Worm (Caenorhabditis elegans): ENCODE results near the gene rnr-2.

Gene rnr-2

DNA sequence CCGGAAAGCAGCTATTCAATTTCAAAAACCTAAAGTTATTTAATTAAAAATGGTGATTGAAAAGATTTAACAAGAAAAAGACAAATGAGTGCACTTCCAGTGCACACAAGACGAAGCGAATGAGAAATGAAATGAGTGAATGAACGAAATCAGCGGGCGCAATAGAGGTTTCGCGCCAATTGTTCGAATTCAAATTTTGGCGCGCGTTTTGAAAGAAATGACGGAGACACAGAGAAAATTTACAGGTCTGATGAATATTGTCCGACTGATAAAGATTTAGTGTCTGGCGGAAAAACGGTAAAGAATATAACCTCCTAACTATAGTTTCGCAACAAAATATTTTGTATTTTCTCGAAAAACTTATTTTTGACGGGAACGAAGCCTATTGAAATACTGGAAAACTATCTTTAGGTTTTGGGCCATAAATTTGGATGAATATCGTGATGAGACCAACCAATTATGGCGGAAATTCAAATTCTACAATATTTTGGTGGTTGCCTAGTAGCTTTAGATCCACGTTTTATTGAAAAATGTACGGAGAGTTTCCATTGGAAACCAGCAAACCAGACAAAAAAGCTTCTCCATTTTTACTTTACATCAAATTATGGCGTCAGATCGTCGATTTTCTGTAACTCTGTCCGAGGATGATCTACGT is 847 bp upstream of the rnr-2 start, which contains the start of gene C03C10.7:
C03C10.7 (plus strand) TSS at position 605 of the 655 bp plus-strand sequence.
- TF ChIP-seq T22C8.4 (GFP tag; IDR thresholded peaks at IDR 0.05) (no peak), ref-1 (GFP tag; conservative IDR thresholded peaks at IDR 0.05) (no peak), tab-1 (GFP tag; IDR thresholded peaks at IDR 0.05) (no peak), med-1 (GFP tag; optimal IDR thresholded peaks at IDR 0.05; ENCODE audit: insufficient read depth) (no peak), ztf-23 (GFP tag; IDR thresholded peaks at IDR 0.05) (no peak), ztf-29 (GFP tag; IDR thresholded peaks at IDR 0.05) (no peak), cog-1 (tag; optimal IDR thresholded peaks at IDR 0.05) (no peak), klf-2 (GFP tag; conservative IDR thresholded peaks at IDR 0.05) (no peak), flt-1 (GFP tag; IDR thresholded peaks at IDR 0.05) (no peak)

DNA sequence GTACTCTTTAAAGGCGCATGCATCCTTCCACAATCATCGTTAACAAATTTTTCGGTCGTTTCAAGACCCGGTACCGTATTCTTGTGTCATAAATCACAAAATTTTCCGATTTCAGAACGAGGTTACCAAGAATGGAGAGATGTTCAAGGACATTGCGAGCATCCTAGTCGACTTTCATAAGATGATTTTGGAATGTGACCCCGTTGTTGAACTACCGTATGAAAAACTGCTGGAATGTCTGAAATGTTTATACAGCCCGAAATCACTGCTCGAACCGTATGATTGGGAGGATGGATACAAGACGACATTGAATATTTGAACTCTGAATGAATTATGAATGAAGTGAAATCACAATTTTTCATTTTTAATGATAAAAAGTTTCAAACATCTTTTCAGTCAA is 1.8 kb downstream of the rnr-2 start:
- TF ChIP-seq tab-1 (GFP tag; IDR thresholded peaks at IDR 0.05) (no peak), klf-2 (GFP tag; conservative IDR thresholded peaks at IDR 0.05) (no peak), med-1 (GFP tag; optimal IDR thresholded peaks at IDR 0.05; ENCODE audit: insufficient read depth) (no peak), T22C8.4 (GFP tag; IDR thresholded peaks at IDR 0.05) (no peak), ztf-29 (GFP tag; IDR thresholded peaks at IDR 0.05) (no peak), cog-1 (tag; optimal IDR thresholded peaks at IDR 0.05) (no peak)

DNA sequence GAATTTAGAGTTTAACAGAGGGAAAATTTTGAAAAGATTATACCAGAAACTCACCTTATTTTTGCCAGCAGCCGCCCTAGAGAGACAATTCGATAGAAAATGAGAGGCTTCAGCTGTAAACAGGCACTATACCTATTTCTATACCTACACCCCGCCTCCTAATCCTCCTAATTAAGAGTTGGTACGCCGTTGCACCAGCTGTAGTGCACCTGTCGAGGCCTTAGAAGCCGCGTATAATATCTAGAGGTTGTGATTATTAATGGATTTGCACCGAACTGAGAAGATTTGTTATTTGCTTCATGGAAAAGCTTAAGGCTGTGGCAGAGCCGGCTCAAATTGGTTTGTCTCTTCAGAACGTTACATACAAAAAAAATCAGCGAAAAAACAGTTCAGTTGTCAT is 2.7 kb downstream of the rnr-2 start, which contains the start of gene C03C10.5:
C03C10.5 (minus strand) TSS at position 101 of the 400 bp plus-strand sequence.
- TF ChIP-seq klf-2 (GFP tag; conservative IDR thresholded peaks at IDR 0.05): no peak
- no peak for TF ChIP-seq ztf-23 (GFP tag; IDR thresholded peaks at IDR 0.05)
- TF ChIP-seq tab-1 (GFP tag; IDR thresholded peaks at IDR 0.05): no peak
- TF ChIP-seq med-1 (GFP tag; optimal IDR thresholded peaks at IDR 0.05; ENCODE audit: insufficient read depth): no peak
- no peak for TF ChIP-seq T22C8.4 (GFP tag; IDR thresholded peaks at IDR 0.05)
- no peak for TF ChIP-seq ztf-29 (GFP tag; IDR thresholded peaks at IDR 0.05)
- TF ChIP-seq ref-1 (GFP tag; conservative IDR thresholded peaks at IDR 0.05): no peak
- TF ChIP-seq cog-1 (tag; optimal IDR thresholded peaks at IDR 0.05): no peak
- TF ChIP-seq flt-1 (GFP tag; IDR thresholded peaks at IDR 0.05): no peak

DNA sequence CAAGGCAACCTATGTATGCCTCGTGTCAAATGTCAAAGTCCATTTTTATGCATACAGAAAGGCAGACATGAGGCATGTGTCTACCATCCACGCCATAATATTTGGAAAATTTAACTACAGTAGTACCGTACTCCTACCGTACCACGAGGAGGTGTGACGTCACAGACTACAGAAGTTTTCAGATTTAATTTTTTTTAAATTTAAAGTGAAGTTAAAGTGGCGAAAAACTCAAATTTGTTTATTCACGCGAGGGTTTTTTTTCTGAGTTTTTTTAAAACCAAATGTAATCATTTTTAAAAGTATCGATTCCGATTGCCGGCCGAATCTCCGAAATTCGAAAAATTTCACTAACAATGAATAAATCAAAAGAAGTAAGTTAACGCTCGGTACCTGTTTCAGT is 3.9 kb downstream of the rnr-2 start, which contains the start of gene C03C10.2:
C03C10.2 (plus strand) TSS at position 301 of the 400 bp plus-strand sequence.
- TF ChIP-seq ref-1 (GFP tag; conservative IDR thresholded peaks at IDR 0.05): no peak
- no peak for TF ChIP-seq tab-1 (GFP tag; IDR thresholded peaks at IDR 0.05)
- no peak for TF ChIP-seq ztf-29 (GFP tag; IDR thresholded peaks at IDR 0.05)
- no peak for TF ChIP-seq med-1 (GFP tag; optimal IDR thresholded peaks at IDR 0.05; ENCODE audit: insufficient read depth)

DNA sequence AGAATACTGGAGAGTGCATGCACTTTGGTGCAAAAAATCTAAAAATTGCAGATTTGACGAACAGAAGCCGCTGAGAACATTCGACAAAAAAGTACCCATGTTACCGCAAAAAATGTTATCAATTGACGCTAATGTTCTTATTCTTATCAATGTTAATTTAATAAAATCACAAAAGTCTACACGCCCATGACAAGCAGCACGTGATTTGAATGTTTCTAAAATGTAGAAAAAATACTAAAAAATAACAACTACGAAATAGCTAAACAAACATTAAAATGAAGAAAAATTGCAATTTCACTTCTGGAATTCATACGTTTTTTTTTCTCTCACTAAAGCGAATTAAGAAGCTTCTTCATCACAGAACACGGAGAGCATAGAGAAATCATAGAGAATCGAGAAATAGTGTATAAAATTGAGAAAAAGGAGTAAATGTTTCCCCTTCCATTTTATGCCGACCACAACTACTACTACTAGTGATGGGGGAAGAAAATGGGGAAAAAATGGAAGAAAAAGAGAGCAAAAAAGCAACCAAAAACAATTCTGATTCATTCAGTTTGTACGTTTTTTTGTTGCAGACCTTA is 6.3 kb downstream of the rnr-2 start:
- TF ChIP-seq klf-2 (GFP tag; conservative IDR thresholded peaks at IDR 0.05): no peak
- no peak for TF ChIP-seq cog-1 (tag; optimal IDR thresholded peaks at IDR 0.05)
- TF ChIP-seq flt-1 (GFP tag; IDR thresholded peaks at IDR 0.05): no peak
- TF ChIP-seq ref-1 (GFP tag; conservative IDR thresholded peaks at IDR 0.05): no peak
- no peak for TF ChIP-seq ztf-29 (GFP tag; IDR thresholded peaks at IDR 0.05)
- no peak for TF ChIP-seq ztf-23 (GFP tag; IDR thresholded peaks at IDR 0.05)
- no peak for TF ChIP-seq med-1 (GFP tag; optimal IDR thresholded peaks at IDR 0.05; ENCODE audit: insufficient read depth)
- TF ChIP-seq T22C8.4 (GFP tag; IDR thresholded peaks at IDR 0.05): no peak
- no peak for TF ChIP-seq tab-1 (GFP tag; IDR thresholded peaks at IDR 0.05)

DNA sequence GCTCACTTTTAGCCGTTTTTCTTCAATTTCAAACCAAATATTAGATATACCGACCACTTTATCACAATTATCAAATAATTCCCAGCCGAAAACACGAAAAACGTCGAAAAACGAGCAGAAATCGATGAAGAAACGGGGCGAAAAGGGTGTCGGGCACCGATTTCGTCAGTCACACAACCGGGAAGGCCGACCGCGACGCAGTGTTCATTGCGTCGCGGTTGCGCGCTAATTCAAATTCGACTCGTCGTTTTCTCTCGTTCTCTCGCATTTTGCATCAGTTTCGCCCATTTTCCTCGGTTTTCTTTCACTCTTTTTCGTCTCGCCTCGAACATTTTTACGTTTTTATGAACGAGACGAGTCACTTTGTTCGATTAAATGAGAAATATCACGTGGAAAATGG is 7.2 kb downstream of the rnr-2 start:
- TF ChIP-seq cog-1 (tag; optimal IDR thresholded peaks at IDR 0.05) (peak; percentile 74), ztf-29 (GFP tag; IDR thresholded peaks at IDR 0.05) (no peak)

DNA sequence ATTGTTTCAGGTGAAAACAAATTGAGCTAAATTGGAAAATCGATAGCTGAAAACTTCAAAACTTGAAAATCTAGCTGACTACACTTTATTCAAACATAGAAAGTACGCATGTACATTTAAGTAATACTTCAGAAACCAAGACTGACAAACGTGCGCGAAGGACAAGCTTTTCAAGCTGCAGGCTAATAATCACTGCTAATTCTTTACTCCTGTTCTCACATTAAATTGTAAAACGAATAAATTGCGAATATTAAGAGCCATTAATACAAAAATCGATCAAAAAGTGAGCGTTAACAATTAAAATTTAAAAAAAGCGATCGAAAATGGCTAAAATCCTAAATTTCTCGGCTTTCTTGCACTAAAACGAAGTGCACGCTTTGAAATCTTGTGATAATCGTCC is 7.7 kb downstream of the rnr-2 start:
- TF ChIP-seq T22C8.4 (GFP tag; IDR thresholded peaks at IDR 0.05): no peak
- TF ChIP-seq ztf-23 (GFP tag; IDR thresholded peaks at IDR 0.05): no peak
- TF ChIP-seq ref-1 (GFP tag; conservative IDR thresholded peaks at IDR 0.05): no peak
- no peak for TF ChIP-seq ztf-29 (GFP tag; IDR thresholded peaks at IDR 0.05)
- no peak for TF ChIP-seq klf-2 (GFP tag; conservative IDR thresholded peaks at IDR 0.05)
- TF ChIP-seq med-1 (GFP tag; optimal IDR thresholded peaks at IDR 0.05; ENCODE audit: insufficient read depth): no peak
- TF ChIP-seq tab-1 (GFP tag; IDR thresholded peaks at IDR 0.05): no peak
- TF ChIP-seq flt-1 (GFP tag; IDR thresholded peaks at IDR 0.05): no peak
- TF ChIP-seq cog-1 (tag; optimal IDR thresholded peaks at IDR 0.05): no peak

DNA sequence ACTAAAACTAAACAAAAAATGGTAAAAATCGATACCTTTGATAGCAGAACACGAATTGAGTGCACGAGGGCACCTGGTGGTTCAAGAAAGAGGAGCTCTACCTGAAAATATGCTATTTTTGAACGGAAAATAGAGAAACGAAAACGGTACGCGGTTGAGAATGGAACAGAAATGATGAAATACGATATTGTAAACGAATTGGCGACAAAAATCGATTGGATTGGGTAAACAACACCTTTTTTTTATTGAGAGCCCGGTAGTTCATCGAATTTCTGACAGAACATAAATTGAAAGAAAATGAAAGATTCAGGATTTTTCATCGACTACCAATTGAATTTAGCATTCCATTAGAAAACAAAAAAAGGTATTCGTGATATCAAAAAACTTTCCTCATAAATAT is 8.2 kb downstream of the rnr-2 start, which contains the start of gene kin-19:
kin-19 (minus strand) TSS at position 101 of the 400 bp plus-strand sequence.
- no peak for TF ChIP-seq tab-1 (GFP tag; IDR thresholded peaks at IDR 0.05)
- no peak for TF ChIP-seq flt-1 (GFP tag; IDR thresholded peaks at IDR 0.05)
- TF ChIP-seq cog-1 (tag; optimal IDR thresholded peaks at IDR 0.05): no peak
- TF ChIP-seq klf-2 (GFP tag; conservative IDR thresholded peaks at IDR 0.05): no peak

DNA sequence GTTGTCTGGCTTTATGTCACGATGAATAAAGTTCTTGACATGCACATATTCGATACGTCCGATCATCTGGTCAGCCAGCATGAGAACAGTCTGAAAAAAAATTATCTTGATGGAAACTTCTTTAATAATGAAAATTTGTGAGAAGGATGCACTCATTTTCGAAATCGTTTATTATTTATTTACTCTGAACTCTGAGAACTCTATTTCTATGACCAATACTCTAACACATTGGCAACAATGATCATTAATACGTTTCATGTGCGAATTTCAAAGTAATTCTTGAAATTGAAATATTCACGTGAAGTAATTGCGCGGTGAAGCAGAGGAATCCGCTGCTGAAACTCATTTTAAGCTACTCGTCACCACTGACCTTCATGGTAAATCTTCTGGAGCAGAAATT is 9.1 kb downstream of the rnr-2 start:
- no peak for TF ChIP-seq T22C8.4 (GFP tag; IDR thresholded peaks at IDR 0.05)
- TF ChIP-seq ref-1 (GFP tag; conservative IDR thresholded peaks at IDR 0.05): no peak
- TF ChIP-seq klf-2 (GFP tag; conservative IDR thresholded peaks at IDR 0.05): no peak
- TF ChIP-seq cog-1 (tag; optimal IDR thresholded peaks at IDR 0.05): no peak
- no peak for TF ChIP-seq flt-1 (GFP tag; IDR thresholded peaks at IDR 0.05)
- TF ChIP-seq ztf-23 (GFP tag; IDR thresholded peaks at IDR 0.05): no peak
- TF ChIP-seq tab-1 (GFP tag; IDR thresholded peaks at IDR 0.05): no peak
- TF ChIP-seq ztf-29 (GFP tag; IDR thresholded peaks at IDR 0.05): no peak
- TF ChIP-seq med-1 (GFP tag; optimal IDR thresholded peaks at IDR 0.05; ENCODE audit: insufficient read depth): no peak

DNA sequence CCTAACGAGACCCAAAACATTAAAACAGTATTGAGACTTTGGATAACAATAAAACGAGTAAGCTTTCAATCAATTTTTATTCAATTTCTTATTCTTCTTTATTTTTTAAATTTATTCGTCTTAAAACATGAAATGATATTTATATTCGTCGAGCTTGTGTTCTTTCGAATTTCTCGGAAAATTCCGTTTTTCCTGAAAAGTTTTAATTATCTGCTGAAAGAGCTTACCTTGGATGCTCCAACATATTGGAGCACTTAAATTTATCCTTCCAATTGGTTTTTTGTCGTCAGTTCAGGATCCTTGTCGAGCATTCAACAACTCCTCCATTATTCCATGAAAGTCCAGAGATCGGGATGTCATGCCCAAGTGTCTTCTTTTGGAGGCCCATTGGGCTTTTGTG is 11.3 kb downstream of the rnr-2 start:
- TF ChIP-seq ref-1 (GFP tag; conservative IDR thresholded peaks at IDR 0.05) (no peak), ztf-29 (GFP tag; IDR thresholded peaks at IDR 0.05) (no peak), med-1 (GFP tag; optimal IDR thresholded peaks at IDR 0.05; ENCODE audit: insufficient read depth) (no peak), T22C8.4 (GFP tag; IDR thresholded peaks at IDR 0.05) (no peak), tab-1 (GFP tag; IDR thresholded peaks at IDR 0.05) (no peak), klf-2 (GFP tag; conservative IDR thresholded peaks at IDR 0.05) (no peak), ztf-23 (GFP tag; IDR thresholded peaks at IDR 0.05) (no peak)
